Worm (Caenorhabditis elegans) whole organism, L2 larva: Measurements from ENCODE around the gene sru-8.

Source experiments
- C34F6.9 ChIP-seq: fragments of 150-350 bp; optimal IDR thresholded peaks from 2 replicates; lab custom pipeline; 2014; ENCODE audit warnings: missing biosample characterization, missing genetic modification characterization
- F13H6.1 ChIP-seq: sonication (generic microtip); optimal IDR thresholded peaks from 2 replicates; lab custom pipeline; 2016; ENCODE audit warnings: missing genetic modification characterization, missing compliant biosample characterization
- ZK546.5 ChIP-seq: sonication (generic microtip); optimal IDR thresholded peaks from 2 replicates; lab custom pipeline; 2017; ENCODE audit warnings: missing biosample characterization, missing genetic modification characterization
- alr-1 ChIP-seq: fragments of 150-350 bp; optimal IDR thresholded peaks from 2 replicates; lab custom pipeline; 2014; ENCODE audit warnings: missing biosample characterization, missing genetic modification characterization
- aly-2 ChIP-seq: fragments of 150-350 bp; optimal IDR thresholded peaks from 2 replicates; lab custom pipeline; 2014; ENCODE audit warnings: missing biosample characterization, missing genetic modification characterization
- ama-1 ChIP-seq: fragments of 150-350 bp; optimal IDR thresholded peaks from 2 replicates; lab custom pipeline; 2018; ENCODE audit warnings: inconsistent platforms
- blmp-1 ChIP-seq: sonication (generic microtip); optimal IDR thresholded peaks from 2 replicates; lab custom pipeline; 2017; ENCODE audit warnings: missing genetic modification characterization, mild to moderate bottlenecking, missing compliant biosample characterization, antibody characterized with exemption, moderate library complexity; ENCODE audit not compliant: insufficient read depth
- crh-2 ChIP-seq: sonication (generic microtip); optimal IDR thresholded peaks from 2 replicates; lab custom pipeline; 2017; ENCODE audit warnings: missing biosample characterization, missing genetic modification characterization
- dmd-4 ChIP-seq: sonication (generic microtip); optimal IDR thresholded peaks from 2 replicates; lab custom pipeline; 2017; ENCODE audit warnings: missing biosample characterization, missing genetic modification characterization
- egl-27 ChIP-seq: sonication (generic microtip); optimal IDR thresholded peaks from 3 replicates; lab custom pipeline; 2017; ENCODE audit warnings: missing biosample characterization, missing genetic modification reagents, missing genetic modification characterization
- elt-1 ChIP-seq: fragments of 150-350 bp; optimal IDR thresholded peaks from 2 replicates; lab custom pipeline; 2014; ENCODE audit warnings: missing biosample characterization, missing genetic modification characterization
- elt-3 ChIP-seq: sonication (generic microtip); optimal IDR thresholded peaks from 2 replicates; lab custom pipeline; 2017; ENCODE audit warnings: missing biosample characterization, missing genetic modification characterization
- fos-1 ChIP-seq: fragments of 150-350 bp; optimal IDR thresholded peaks from 2 replicates; lab custom pipeline; 2014; ENCODE audit warnings: missing biosample characterization, missing genetic modification characterization
- gmeb-1 ChIP-seq: fragments of 150-350 bp; optimal IDR thresholded peaks from 2 replicates; lab custom pipeline; 2014; ENCODE audit warnings: missing biosample characterization, missing genetic modification characterization
- lin-11 ChIP-seq: fragments of 150-350 bp; sonication (generic microtip); optimal IDR thresholded peaks from 2 replicates; lab custom pipeline; 2014; ENCODE audit warnings: missing biosample characterization, missing genetic modification characterization, inconsistent platforms, mixed read lengths
- lin-13 ChIP-seq: fragments of 150-350 bp; optimal IDR thresholded peaks from 2 replicates; lab custom pipeline; 2014; ENCODE audit warnings: missing biosample characterization, missing genetic modification reagents, missing genetic modification characterization
- lin-39 ChIP-seq: fragments of 150-350 bp; optimal IDR thresholded peaks from 2 replicates; lab custom pipeline; 2014; ENCODE audit warnings: missing biosample characterization, missing genetic modification reagents, missing genetic modification characterization
- lsy-2 ChIP-seq, 2 experiments: fragments of 150-350 bp in 1 of 2; sonication (generic microtip) in 1 of 2; optimal IDR thresholded peaks; 2 replicates each; lab custom pipeline; 2014 to 2017; ENCODE audit warnings: missing biosample characterization in 2 of 2, missing genetic modification characterization in 2 of 2
- mab-5 ChIP-seq: fragments of 150-350 bp; optimal IDR thresholded peaks from 2 replicates; lab custom pipeline; 2014; ENCODE audit warnings: missing biosample characterization, missing genetic modification characterization
- mbf-1 ChIP-seq: sonication (generic microtip); optimal IDR thresholded peaks from 2 replicates; lab custom pipeline; 2017; ENCODE audit warnings: missing biosample characterization, missing genetic modification characterization
- mdl-1 ChIP-seq, 2 experiments: fragments of 150-350 bp in 1 of 2; sonication (generic microtip) in 1 of 2; optimal IDR thresholded peaks; 2 replicates each; lab custom pipeline; 2017; ENCODE audit warnings: missing biosample characterization in 2 of 2, missing genetic modification characterization in 2 of 2
- nhr-10 ChIP-seq: sonication (generic microtip); optimal IDR thresholded peaks from 2 replicates; lab custom pipeline; 2017; ENCODE audit warnings: missing biosample characterization, missing genetic modification characterization
- nhr-129 ChIP-seq: fragments of 150-350 bp; optimal IDR thresholded peaks from 2 replicates; lab custom pipeline; 2014; ENCODE audit warnings: missing biosample characterization, missing genetic modification characterization
- nhr-25 ChIP-seq: fragments of 150-350 bp; sonication (generic microtip); optimal IDR thresholded peaks from 3 replicates; lab custom pipeline; 2014; ENCODE audit warnings: missing biosample characterization, missing genetic modification characterization
- nhr-6 ChIP-seq: fragments of 150-350 bp; optimal IDR thresholded peaks from 2 replicates; lab custom pipeline; 2014; ENCODE audit warnings: missing biosample characterization, missing genetic modification characterization
- nhr-77 ChIP-seq: fragments of 150-350 bp; optimal IDR thresholded peaks from 2 replicates; lab custom pipeline; 2014; ENCODE audit warnings: missing biosample characterization, missing genetic modification characterization
- sem-4 ChIP-seq: fragments of 150-350 bp; optimal IDR thresholded peaks from 2 replicates; lab custom pipeline; 2014; ENCODE audit warnings: missing biosample characterization, missing genetic modification reagents, missing genetic modification characterization
- sma-9 ChIP-seq, 2 experiments: fragments of 150-350 bp in 1 of 2; sonication (generic microtip) in 1 of 2; optimal IDR thresholded peaks; 2 replicates each; lab custom pipeline; 2014 to 2016; ENCODE audit warnings: missing genetic modification characterization in 2 of 2, mild to moderate bottlenecking in 1 of 2, missing biosample characterization in 1 of 2, missing compliant biosample characterization in 1 of 2, missing genetic modification reagents in 1 of 2, moderate library complexity in 1 of 2
- unc-39 ChIP-seq: fragments of 150-350 bp; optimal IDR thresholded peaks from 2 replicates; lab custom pipeline; 2014; ENCODE audit warnings: missing biosample characterization, missing genetic modification characterization
- zag-1 ChIP-seq: fragments of 150-350 bp; optimal IDR thresholded peaks from 2 replicates; lab custom pipeline; 2014; ENCODE audit warnings: missing biosample characterization, missing genetic modification characterization
- ztf-1 ChIP-seq: fragments of 200-800 bp; sonication (Bioruptor generic); conservative IDR thresholded peaks from 2 replicates; pipeline ENCODE4 v1.3.6; 2022; ENCODE audit warnings: missing genetic modification characterization, missing compliant biosample characterization
- ztf-11 ChIP-seq: sonication (generic microtip); optimal IDR thresholded peaks from 2 replicates; lab custom pipeline; 2017; ENCODE audit warnings: missing biosample characterization, missing genetic modification characterization
- ztf-4 ChIP-seq: fragments of 150-350 bp; optimal IDR thresholded peaks from 2 replicates; lab custom pipeline; 2014; ENCODE audit warnings: missing biosample characterization, missing genetic modification characterization

Gene sru-8

DNA sequence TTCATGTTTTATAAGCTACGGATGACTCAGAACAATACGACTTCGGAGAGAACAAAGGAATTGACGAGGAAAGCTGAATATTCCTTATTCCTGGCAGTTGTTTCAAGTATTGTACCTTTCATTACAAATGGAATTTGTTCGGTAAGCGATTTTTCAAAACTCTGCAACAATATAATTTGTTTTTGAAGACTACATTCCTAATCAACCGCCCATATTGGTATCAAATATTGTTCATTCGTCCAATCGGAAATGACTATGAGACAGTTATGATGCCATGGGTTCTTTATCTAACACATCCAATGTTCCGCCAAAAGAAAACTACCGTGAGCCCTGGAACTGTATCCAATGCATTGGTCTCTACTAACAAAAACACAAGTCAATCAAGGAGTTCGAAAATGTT lies 31.4 kb upstream of the sru-8 start:
- no peak for TF ChIP-seq nhr-6 (tag; lab: Kevin White, UChicago)
- no peak for TF ChIP-seq lin-13 (GFP tag; lab: Kevin White, UChicago)
- no peak for TF ChIP-seq aly-2 (tag; lab: Kevin White, UChicago)

DNA sequence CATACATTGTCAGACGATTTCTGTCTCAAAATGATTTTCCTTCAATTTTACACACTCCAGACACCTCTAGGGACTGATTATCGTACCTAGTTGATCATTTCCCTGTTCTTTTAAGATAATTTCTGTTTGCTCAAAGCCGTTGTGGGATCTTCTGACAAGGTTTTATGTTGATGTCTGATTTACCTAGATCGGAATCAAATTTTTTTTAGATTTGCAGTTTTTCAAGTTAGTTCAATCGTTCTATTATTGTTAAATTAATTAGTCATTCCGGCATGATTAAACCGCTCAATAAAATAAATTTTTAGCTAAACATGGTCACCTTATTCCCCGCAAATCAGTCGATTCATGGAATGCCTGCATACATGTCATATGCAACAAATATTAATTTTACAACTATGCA lies 30.1 kb upstream of the sru-8 start, which contains the start of gene sru-30:
TSS of gene sru-30 (plus strand) at position 301 of the 400 bp plus-strand sequence.
- TF ChIP-seq unc-39 (tag; lab: Kevin White, UChicago): no peak

DNA sequence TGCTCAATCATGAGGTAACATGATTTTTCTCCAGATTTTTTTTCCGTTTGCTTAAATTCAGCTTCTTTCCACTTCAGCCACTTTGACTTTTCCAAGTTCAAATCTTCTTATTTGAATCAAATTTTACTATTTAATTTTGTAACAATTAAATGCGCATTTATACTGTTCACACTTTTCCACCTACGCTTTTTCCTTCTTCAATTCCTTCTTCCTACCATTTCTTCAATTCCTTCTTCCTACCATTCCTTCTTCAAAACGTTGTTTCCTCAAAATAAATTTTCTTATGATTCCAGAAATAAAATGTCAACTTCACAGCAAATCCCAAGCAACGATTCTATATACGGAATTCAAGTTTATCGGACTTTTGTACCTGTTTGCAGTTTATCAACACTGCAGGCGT lies 27.3 kb upstream of the sru-8 start, which contains the start of gene sru-31:
TSS of gene sru-31 (plus strand) at position 301 of the 400 bp plus-strand sequence.
- no peak for TF ChIP-seq blmp-1
- TF ChIP-seq mbf-1 (tag; lab: Kevin White, UChicago): no peak
- TF ChIP-seq zag-1: no peak
- no peak for TF ChIP-seq ztf-11
- no peak for TF ChIP-seq fos-1 (tag; lab: Kevin White, UChicago)
- TF ChIP-seq C34F6.9 (tag; lab: Kevin White, UChicago): no peak
- no peak for TF ChIP-seq elt-3 (tag; lab: Kevin White, UChicago)
- no peak for TF ChIP-seq mab-5
- TF ChIP-seq dmd-4 (tag; lab: Kevin White, UChicago): no peak
- no peak for TF ChIP-seq sem-4 (tag; lab: Kevin White, UChicago)
- no peak for TF ChIP-seq egl-27 (tag; lab: Kevin White, UChicago)
- TF ChIP-seq nhr-25 (tag; lab: Kevin White, UChicago): no peak
- no peak for TF ChIP-seq alr-1 (tag; lab: Kevin White, UChicago)
- TF ChIP-seq F13H6.1 (tag; lab: Kevin White, UChicago): no peak
- no peak for TF ChIP-seq ztf-1 (GFP tag; lab: Robert Waterston, UW)
- TF ChIP-seq nhr-10 (tag; lab: Kevin White, UChicago): no peak
- no peak for TF ChIP-seq nhr-129 (tag; lab: Kevin White, UChicago)
- TF ChIP-seq elt-1 (tag; lab: Kevin White, UChicago): no peak
- no peak for TF ChIP-seq ama-1 (lab: Kevin White, UChicago)
- TF ChIP-seq, all 48 proteins: peak for 0

DNA sequence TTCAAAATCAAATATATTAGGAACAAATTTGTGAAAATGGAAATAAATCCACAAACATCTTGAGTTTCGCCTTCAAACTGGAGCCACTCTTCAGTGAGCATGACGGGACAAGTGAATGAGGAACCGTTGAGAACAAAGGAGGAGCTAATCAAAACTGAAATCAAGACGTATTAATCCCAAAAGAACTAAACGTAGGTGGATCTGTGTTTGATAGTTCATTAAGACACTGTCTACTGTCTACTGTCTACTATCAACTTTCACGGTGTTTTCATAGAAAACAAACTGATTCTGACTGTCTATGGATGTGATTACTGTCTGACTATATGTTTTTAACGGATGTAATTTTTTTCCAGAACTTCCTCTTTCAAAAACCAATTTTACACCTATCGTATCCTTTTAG lies 21.9 kb upstream of the sru-8 start, which contains the start of gene str-193:
TSS of gene str-193 (minus strand) at position 101 of the 400 bp plus-strand sequence.
- no peak for TF ChIP-seq nhr-10 (tag; lab: Kevin White, UChicago)
- no peak for TF ChIP-seq sma-9 (GFP tag; optimal IDR thresholded peaks at IDR 0.05; lab: Kevin White, UChicago)
- no peak for TF ChIP-seq sma-9 (tag; optimal IDR thresholded peaks at IDR 0.05; lab: Kevin White, UChicago)
- no peak for TF ChIP-seq egl-27 (tag; lab: Kevin White, UChicago)
- TF ChIP-seq fos-1 (tag; lab: Kevin White, UChicago): no peak
- TF ChIP-seq ztf-1 (GFP tag; lab: Robert Waterston, UW): no peak
- TF ChIP-seq nhr-77 (tag; lab: Kevin White, UChicago): no peak
- TF ChIP-seq lin-11 (tag; lab: Kevin White, UChicago): no peak
- no peak for TF ChIP-seq lin-13 (GFP tag; lab: Kevin White, UChicago)
- no peak for TF ChIP-seq nhr-129 (tag; lab: Kevin White, UChicago)
- TF ChIP-seq crh-2 (tag; lab: Kevin White, UChicago): no peak
- TF ChIP-seq lin-39: no peak
- TF ChIP-seq ama-1 (lab: Kevin White, UChicago): no peak
- no peak for TF ChIP-seq dmd-4 (tag; lab: Kevin White, UChicago)
- TF ChIP-seq ztf-4: no peak
- no peak for TF ChIP-seq ZK546.5 (tag; lab: Kevin White, UChicago)
- TF ChIP-seq mdl-1 (tag; optimal IDR thresholded peaks at IDR 0.05; lab: Kevin White, UChicago): no peak
- no peak for TF ChIP-seq F13H6.1 (tag; lab: Kevin White, UChicago)
- no peak for TF ChIP-seq elt-1 (tag; lab: Kevin White, UChicago)

DNA sequence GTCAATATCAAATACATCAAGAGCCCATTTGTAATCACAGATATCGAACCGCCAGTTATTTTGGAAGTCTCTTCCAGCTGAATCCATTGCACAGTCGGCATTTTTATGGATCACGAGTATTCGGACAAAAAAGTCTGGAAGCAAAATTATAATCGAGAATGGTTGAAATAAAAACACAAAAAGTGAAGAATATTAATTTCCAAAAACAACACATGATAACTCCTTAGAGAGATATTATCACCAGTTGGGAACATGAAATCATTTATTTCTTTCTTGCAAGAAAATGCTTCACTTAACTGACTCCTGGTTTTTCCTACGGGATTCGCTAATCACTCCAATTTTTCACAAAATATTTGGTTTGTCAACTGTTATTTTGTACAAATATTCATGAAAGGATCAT lies 19.5 kb upstream of the sru-8 start, which contains the start of gene str-2:
TSS of gene str-2 (minus strand) at position 101 of the 400 bp plus-strand sequence.
- TF ChIP-seq alr-1 (tag; lab: Kevin White, UChicago): no peak
- no peak for TF ChIP-seq gmeb-1 (tag; lab: Kevin White, UChicago)
- no peak for TF ChIP-seq nhr-77 (tag; lab: Kevin White, UChicago)
- TF ChIP-seq lsy-2 (tag; optimal IDR thresholded peaks at IDR 0.05; lab: Kevin White, UChicago): no peak
- no peak for TF ChIP-seq F13H6.1 (tag; lab: Kevin White, UChicago)
- TF ChIP-seq zag-1: no peak
- no peak for TF ChIP-seq ztf-11
- no peak for TF ChIP-seq egl-27 (tag; lab: Kevin White, UChicago)
- no peak for TF ChIP-seq dmd-4 (tag; lab: Kevin White, UChicago)
